Worm (Caenorhabditis elegans): ENCODE results near the gene bca-2.

ce11 chrIV:17087384-17088099, 12.5 kb downstream of the bca-2 start, which contains the start of the genes snx-13 and snr-1:
- TF ChIP-seq dmd-6 (GFP tag; IDR thresholded peaks at IDR 0.05): peak; percentile 49
- TF ChIP-seq nhr-10 (tag; optimal IDR thresholded peaks at IDR 0.05): no peak
- no peak for TF ChIP-seq ama-1 (optimal IDR thresholded peaks at IDR 0.05)
- TF ChIP-seq pha-4 (GFP tag; IDR thresholded peaks at IDR 0.05): peak; percentile 60; the same call in 1 of the 2 replicates
- no peak for TF ChIP-seq pha-4 (tag; optimal IDR thresholded peaks at IDR 0.05)
- TF ChIP-seq spr-3 (GFP tag; optimal IDR thresholded peaks at IDR 0.05): no peak
- peak; percentile 38 for TF ChIP-seq nhr-102 (tag; optimal IDR thresholded peaks at IDR 0.05)
